Worm (Caenorhabditis elegans) whole organism, L4 larva: Measurements from ENCODE around the gene T04C12.8.

Experiments used
- lin-39 ChIP-seq: fragments of 150-350 bp; optimal IDR thresholded peaks from 2 replicates; lab custom pipeline; 2014; ENCODE audit warnings: missing biosample characterization, missing genetic modification reagents, missing genetic modification characterization
- snpc-1.2 ChIP-seq: fragments of 200-800 bp; sonication (Bioruptor generic); IDR thresholded peaks from 2 replicates; pipeline ENCODE4 v1.3.6; 2022; ENCODE audit warnings: missing genetic modification reagents, missing genetic modification characterization, missing compliant biosample characterization
- snpc-4 ChIP-seq: fragments of 150-350 bp; optimal IDR thresholded peaks from 2 replicates; lab custom pipeline; 2014; ENCODE audit warnings: missing biosample characterization, missing genetic modification characterization
- tra-1 ChIP-seq: fragments of 200-800 bp; sonication (Bioruptor generic); IDR thresholded peaks from 2 replicates; pipeline ENCODE4 v1.3.6; 2022; ENCODE audit warnings: missing genetic modification reagents, missing genetic modification characterization, missing compliant biosample characterization

DNA sequence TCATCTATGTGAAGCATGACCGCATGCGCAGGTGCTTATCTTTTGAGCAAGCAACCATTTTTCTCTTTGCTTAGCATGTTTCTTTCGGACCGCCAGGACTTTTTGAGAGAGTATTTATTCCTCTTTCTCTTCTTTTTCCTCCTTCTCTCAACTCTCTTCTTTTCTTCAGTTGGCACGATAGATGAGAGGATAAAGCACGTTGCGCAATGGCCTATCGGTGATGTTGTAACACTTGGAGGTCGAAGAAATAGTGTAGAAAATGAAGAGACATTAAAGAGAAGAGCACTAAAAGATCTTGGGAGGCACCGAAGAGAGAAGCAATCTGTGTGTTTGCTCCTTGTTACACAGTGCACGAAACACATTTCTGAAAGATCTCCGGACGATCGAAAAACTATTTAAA is 14.5 kb upstream of the T04C12.8 start:
- TF ChIP-seq lin-39 (tag; lab: Kevin White, UChicago) (no peak), tra-1 (GFP tag; lab: Robert Waterston, UW) (no peak), snpc-1.2 (GFP tag; lab: Robert Waterston, UW) (no peak), snpc-4 (tag; lab: Kevin White, UChicago) (no peak)
